Worm (Caenorhabditis elegans) whole organism, L3 larva: Measurements from ENCODE around the gene xbp-1.

Experiments used
- ceh-28 ChIP-seq: fragments of 150-350 bp; optimal IDR thresholded peaks from 2 replicates; lab custom pipeline; 2014; ENCODE audit warnings: missing biosample characterization, missing genetic modification reagents, missing genetic modification characterization
- elt-2 ChIP-seq: sonication (generic microtip); optimal IDR thresholded peaks from 2 replicates; lab custom pipeline; 2016; ENCODE audit warnings: missing genetic modification reagents, mild to moderate bottlenecking, missing genetic modification characterization, missing compliant biosample characterization
- unc-62 ChIP-seq: fragments of 150-350 bp; sonication (generic microtip); optimal IDR thresholded peaks from 4 replicates; lab custom pipeline; 2014; ENCODE audit warnings: missing biosample characterization, missing genetic modification reagents, missing genetic modification characterization

- TF ChIP-seq ceh-28, result no peak
- no peak for TF ChIP-seq elt-2 (tag; lab: Kevin White, UChicago)
- no peak for TF ChIP-seq unc-62
Measured at ce11 chrIII:4152828-4153227, 40.8 kb upstream of the xbp-1 start.
